Worm (Caenorhabditis elegans) whole organism, late embryonic: ENCODE measurements around the gene C41H7.2.

Experiments
- C08G9.2 ChIP-seq: sonication (generic microtip); optimal IDR thresholded peaks from 2 replicates; lab custom pipeline; 2016; ENCODE audit warnings: mild to moderate bottlenecking, missing genetic modification characterization, moderate library complexity, missing compliant biosample characterization
- T23F11.4 ChIP-seq: fragments of 200-800 bp; sonication (Bioruptor generic); optimal IDR thresholded peaks from 2 replicates; lab custom pipeline; 2018; ENCODE audit warnings: mild to moderate bottlenecking, missing genetic modification characterization, missing compliant biosample characterization
- Y22D7AL.16 ChIP-seq: sonication (generic microtip); optimal IDR thresholded peaks from 2 replicates; lab custom pipeline; 2016; ENCODE audit warnings: missing genetic modification characterization, missing compliant biosample characterization
- ceh-18 ChIP-seq: sonication (generic microtip); optimal IDR thresholded peaks from 2 replicates; lab custom pipeline; 2016; ENCODE audit warnings: missing genetic modification characterization, missing compliant biosample characterization
- ceh-19 ChIP-seq: fragments of 200-800 bp; sonication (Bioruptor generic); optimal IDR thresholded peaks from 2 replicates; lab custom pipeline; 2018; ENCODE audit warnings: mild to moderate bottlenecking, missing genetic modification characterization, missing compliant biosample characterization
- ceh-2 ChIP-seq: sonication (generic microtip); optimal IDR thresholded peaks from 2 replicates; lab custom pipeline; 2016; ENCODE audit warnings: missing genotype, missing genetic modification characterization, missing compliant biosample characterization
- ceh-22 ChIP-seq: sonication (generic microtip); optimal IDR thresholded peaks from 2 replicates; lab custom pipeline; 2017; ENCODE audit warnings: missing biosample characterization, missing genetic modification characterization
- ceh-30 ChIP-seq: fragments of 150-350 bp; optimal IDR thresholded peaks from 2 replicates; lab custom pipeline; 2014; ENCODE audit warnings: missing biosample characterization, missing genetic modification characterization
- ceh-31 ChIP-seq: sonication (generic microtip); optimal IDR thresholded peaks from 2 replicates; lab custom pipeline; 2016; ENCODE audit warnings: missing genetic modification characterization, missing compliant biosample characterization
- ceh-45 ChIP-seq: fragments of 200-800 bp; sonication (Bioruptor generic); IDR thresholded peaks from 2 replicates; pipeline ENCODE4 v1.3.6; 2022; ENCODE audit warnings: missing genetic modification reagents, missing genetic modification characterization, missing compliant biosample characterization
- ceh-6 ChIP-seq: fragments of 200-800 bp; sonication (Bioruptor generic); optimal IDR thresholded peaks from 2 replicates; lab custom pipeline; 2018; ENCODE audit warnings: mild to moderate bottlenecking, missing genetic modification characterization, missing compliant biosample characterization
- ceh-9 ChIP-seq: sonication (generic microtip); optimal IDR thresholded peaks from 2 replicates; lab custom pipeline; 2016; ENCODE audit warnings: mild to moderate bottlenecking, missing genetic modification characterization, inconsistent platforms, missing compliant biosample characterization
- dmd-4 ChIP-seq: sonication (generic microtip); optimal IDR thresholded peaks from 2 replicates; lab custom pipeline; 2016; ENCODE audit warnings: borderline replicate concordance, missing genetic modification characterization, missing compliant biosample characterization
- dve-1 ChIP-seq: sonication (generic microtip); optimal IDR thresholded peaks from 2 replicates; lab custom pipeline; 2017; ENCODE audit warnings: antibody characterized with exemption, mild to moderate bottlenecking, missing genetic modification characterization, missing compliant biosample characterization
- elt-2 ChIP-seq: sonication (generic microtip); optimal IDR thresholded peaks from 2 replicates; lab custom pipeline; 2016; ENCODE audit warnings: missing genetic modification reagents, missing genetic modification characterization, missing compliant biosample characterization
- ets-4 ChIP-seq: sonication (generic microtip); optimal IDR thresholded peaks from 2 replicates; lab custom pipeline; 2016; ENCODE audit warnings: missing genetic modification characterization, missing compliant biosample characterization
- eyg-1 ChIP-seq: sonication (generic microtip); optimal IDR thresholded peaks from 2 replicates; lab custom pipeline; 2016; ENCODE audit warnings: missing genotype, missing genetic modification characterization, missing compliant biosample characterization
- fax-1 ChIP-seq: sonication (generic microtip); optimal IDR thresholded peaks from 2 replicates; lab custom pipeline; 2016; ENCODE audit warnings: missing genotype, missing genetic modification characterization, missing compliant biosample characterization
- fkh-10 ChIP-seq: fragments of 150-350 bp; optimal IDR thresholded peaks from 2 replicates; lab custom pipeline; 2014; ENCODE audit warnings: missing biosample characterization, missing genetic modification reagents, missing genetic modification characterization
- fkh-6 ChIP-seq: sonication (generic microtip); optimal IDR thresholded peaks from 2 replicates; lab custom pipeline; 2016; ENCODE audit warnings: missing genetic modification characterization, missing compliant biosample characterization
- hlh-15 ChIP-seq: sonication (generic microtip); optimal IDR thresholded peaks from 2 replicates; lab custom pipeline; 2016; ENCODE audit warnings: missing genetic modification characterization, missing compliant biosample characterization
- hlh-6 ChIP-seq: sonication (generic microtip); optimal IDR thresholded peaks from 2 replicates; lab custom pipeline; 2016; ENCODE audit warnings: missing genotype, missing genetic modification characterization, missing compliant biosample characterization
- hlh-8 ChIP-seq: sonication (generic microtip); optimal IDR thresholded peaks from 2 replicates; lab custom pipeline; 2016; ENCODE audit warnings: missing genotype, missing genetic modification characterization, missing compliant biosample characterization
- lim-6 ChIP-seq: sonication (generic microtip); optimal IDR thresholded peaks from 2 replicates; lab custom pipeline; 2016; ENCODE audit warnings: missing genetic modification characterization, missing compliant biosample characterization
- madf-2 ChIP-seq: sonication (generic microtip); optimal IDR thresholded peaks from 2 replicates; lab custom pipeline; 2017; ENCODE audit warnings: missing genetic modification characterization, missing compliant biosample characterization
- mec-3 ChIP-seq: sonication (generic microtip); optimal IDR thresholded peaks from 2 replicates; lab custom pipeline; 2016; ENCODE audit warnings: borderline replicate concordance, missing genetic modification characterization, missing compliant biosample characterization
- nfya-1 ChIP-seq: sonication (generic microtip); optimal IDR thresholded peaks from 2 replicates; lab custom pipeline; 2017; ENCODE audit warnings: missing genetic modification characterization, mild to moderate bottlenecking, missing compliant biosample characterization, antibody characterized with exemption, moderate library complexity
- npax-4 ChIP-seq: sonication (generic microtip); optimal IDR thresholded peaks from 2 replicates; lab custom pipeline; 2016; ENCODE audit warnings: missing genetic modification characterization, missing compliant biosample characterization
- pat-9 ChIP-seq: fragments of 200-800 bp; sonication (Bioruptor generic); optimal IDR thresholded peaks from 2 replicates; lab custom pipeline; 2018; ENCODE audit warnings: mild to moderate bottlenecking, missing genetic modification characterization, moderate library complexity, missing compliant biosample characterization
- pha-4 ChIP-seq: fragments of 150-350 bp; optimal IDR thresholded peaks from 2 replicates; lab custom pipeline; 2018; ENCODE audit warnings: missing biosample characterization, missing genetic modification reagents, missing genetic modification characterization
- pqm-1 ChIP-seq: sonication (generic microtip); optimal IDR thresholded peaks from 2 replicates; lab custom pipeline; 2016; ENCODE audit warnings: missing genetic modification characterization, missing compliant biosample characterization
- pros-1 ChIP-seq: fragments of 150-350 bp; optimal IDR thresholded peaks from 2 replicates; lab custom pipeline; 2014; ENCODE audit warnings: missing biosample characterization, missing genetic modification reagents, missing genetic modification characterization
- ref-2 ChIP-seq: sonication (generic microtip); optimal IDR thresholded peaks from 2 replicates; lab custom pipeline; 2016; ENCODE audit warnings: missing genetic modification characterization, missing compliant biosample characterization
- rnt-1 ChIP-seq: sonication (generic microtip); optimal IDR thresholded peaks from 2 replicates; lab custom pipeline; 2016; ENCODE audit warnings: missing genetic modification characterization, missing compliant biosample characterization
- sdc-2 ChIP-seq: sonication (generic microtip); optimal IDR thresholded peaks from 2 replicates; lab custom pipeline; 2016; ENCODE audit warnings: missing genotype, missing genetic modification characterization, missing compliant biosample characterization
- syd-9 ChIP-seq: sonication (generic microtip); optimal IDR thresholded peaks from 2 replicates; lab custom pipeline; 2016; ENCODE audit warnings: mild to moderate bottlenecking, missing genetic modification characterization, moderate library complexity, missing compliant biosample characterization
- unc-3 ChIP-seq, 2 experiments: fragments of 200-800 bp in 1 of 2; sonication (Bioruptor generic) in 1 of 2; sonication (generic microtip) in 1 of 2; conservative IDR thresholded peaks in 1 of 2; optimal IDR thresholded peaks in 1 of 2; 2 replicates each; pipeline versions ENCODE4 v1.3.6 to Lab custom; 2016 to 2022; ENCODE audit warnings: missing compliant biosample characterization in 2 of 2, missing genetic modification characterization in 2 of 2, missing genetic modification reagents in 1 of 2
- unc-55 ChIP-seq: sonication (generic microtip); optimal IDR thresholded peaks from 2 replicates; lab custom pipeline; 2017; ENCODE audit warnings: missing biosample characterization, missing genetic modification reagents, missing genetic modification characterization
- unc-86 ChIP-seq: sonication (generic microtip); optimal IDR thresholded peaks from 2 replicates; lab custom pipeline; 2016; ENCODE audit warnings: missing genetic modification characterization, missing compliant biosample characterization
- ztf-16 ChIP-seq: sonication (generic microtip); optimal IDR thresholded peaks from 2 replicates; lab custom pipeline; 2017; ENCODE audit warnings: missing genetic modification characterization, missing compliant biosample characterization

The C41H7.2 gene

DNA sequence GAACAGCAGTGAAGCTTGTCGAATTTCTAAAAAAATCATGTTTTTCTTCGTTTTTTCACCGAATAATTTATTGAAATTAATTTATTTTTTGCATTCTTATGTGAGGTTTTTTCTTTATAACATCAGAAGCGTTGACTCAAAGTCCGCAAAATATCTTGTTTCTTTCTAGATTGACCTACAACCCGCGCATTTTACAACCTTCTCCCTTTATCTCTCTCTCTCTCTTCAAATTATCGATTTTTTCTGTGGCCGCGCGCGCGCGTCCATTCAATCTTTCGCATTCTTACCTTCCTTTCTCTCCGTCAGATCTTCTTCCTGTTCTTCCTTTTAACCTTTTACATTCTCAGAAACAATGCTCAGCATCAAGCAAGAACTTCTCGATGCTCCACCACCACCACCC lies 9.1 kb upstream of the C41H7.2 start, which contains the start of gene lido-12:
Gene lido-12, plus strand, starts transcription at position 301 of the 400 bp plus-strand sequence.
- no peak for TF ChIP-seq unc-3 (GFP tag; conservative IDR thresholded peaks at IDR 0.05; lab: Robert Waterston, UW)
- no peak for TF ChIP-seq unc-3 (tag; optimal IDR thresholded peaks at IDR 0.05; lab: Kevin White, UChicago)
- TF ChIP-seq fax-1 (tag; lab: Kevin White, UChicago), result no peak
- TF ChIP-seq, all 69 proteins: peak for 0

DNA sequence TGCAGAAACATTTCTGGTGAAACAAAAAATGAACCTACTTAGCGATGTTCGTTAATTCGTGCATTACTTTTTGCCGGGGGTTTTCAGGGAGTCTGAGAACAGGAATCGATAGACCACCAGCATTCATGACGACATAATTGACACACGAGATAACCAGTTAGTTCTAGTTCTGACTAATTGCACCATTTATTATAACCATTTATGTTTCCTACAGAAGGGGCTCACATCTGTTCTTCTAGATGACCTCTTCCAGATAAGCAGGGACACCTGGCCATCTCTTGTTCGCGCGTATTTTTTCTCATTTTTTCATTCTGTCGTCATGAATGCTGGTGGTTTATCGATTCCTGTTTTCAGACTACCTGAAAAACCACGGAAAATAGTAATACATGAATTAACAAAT lies 6.2 kb upstream of the C41H7.2 start, which contains the start of gene sdz-5:
Gene sdz-5, plus strand, starts transcription at position 301 of the 400 bp plus-strand sequence.
- TF ChIP-seq npax-4 (tag; lab: Kevin White, UChicago), result no peak
- TF ChIP-seq elt-2, result no peak
- no peak for TF ChIP-seq Y22D7AL.16 (tag; lab: Kevin White, UChicago)
- no peak for TF ChIP-seq ceh-31
- TF ChIP-seq pha-4 (tag; lab: Kevin White, UChicago), result no peak
- no peak for TF ChIP-seq madf-2 (tag; lab: Kevin White, UChicago)
- no peak for TF ChIP-seq unc-55 (GFP tag; lab: Kevin White, UChicago)
- no peak for TF ChIP-seq ceh-30
- no peak for TF ChIP-seq fkh-6 (tag; lab: Kevin White, UChicago)
- TF ChIP-seq hlh-6, result no peak
- TF ChIP-seq ceh-45 (GFP tag; lab: Robert Waterston, UW), result no peak
- TF ChIP-seq ref-2 (tag; lab: Kevin White, UChicago), result no peak
- TF ChIP-seq mec-3, result no peak
- TF ChIP-seq ceh-9, result no peak
- no peak for TF ChIP-seq dve-1 (tag; lab: Kevin White, UChicago)
- TF ChIP-seq pqm-1 (tag; lab: Kevin White, UChicago), result no peak
- no peak for TF ChIP-seq ceh-22 (tag; lab: Kevin White, UChicago)

DNA sequence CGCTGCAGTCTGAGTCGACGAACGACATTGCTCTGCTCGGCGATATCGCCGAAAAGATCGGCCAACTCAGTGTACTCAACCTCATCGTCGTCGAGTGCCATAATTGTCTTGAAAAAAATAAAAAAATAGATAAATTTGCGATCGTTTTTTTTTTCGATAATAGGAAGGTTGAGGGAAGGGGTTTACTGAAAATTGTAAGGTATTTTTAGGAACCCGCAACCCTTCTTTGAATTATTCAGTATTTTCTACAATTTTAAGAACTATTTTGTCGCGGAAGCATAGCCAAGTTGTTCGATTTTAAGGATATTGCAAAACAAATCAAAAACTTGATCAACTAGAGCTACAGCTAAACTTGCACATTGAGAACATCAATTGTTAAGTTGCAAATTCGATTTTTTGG lies 2.5 kb upstream of the C41H7.2 start, which contains the start of gene C41H7.9:
Gene C41H7.9, minus strand, starts transcription at position 101 of the 400 bp plus-strand sequence.
- TF ChIP-seq lim-6 (tag; lab: Kevin White, UChicago), result no peak
- no peak for TF ChIP-seq ceh-19
- no peak for TF ChIP-seq ets-4 (tag; lab: Kevin White, UChicago)
- TF ChIP-seq fkh-6 (tag; lab: Kevin White, UChicago), result no peak
- TF ChIP-seq ceh-31, result no peak
- TF ChIP-seq ceh-18 (tag; lab: Kevin White, UChicago), result no peak
- no peak for TF ChIP-seq ceh-2 (tag; lab: Kevin White, UChicago)
- TF ChIP-seq hlh-15 (tag; lab: Kevin White, UChicago), result no peak
- no peak for TF ChIP-seq madf-2 (tag; lab: Kevin White, UChicago)
- TF ChIP-seq Y22D7AL.16 (tag; lab: Kevin White, UChicago), result no peak
- TF ChIP-seq unc-86 (tag; lab: Kevin White, UChicago), result no peak
- TF ChIP-seq rnt-1 (tag; lab: Kevin White, UChicago), result no peak
- no peak for TF ChIP-seq syd-9 (tag; lab: Kevin White, UChicago)
- no peak for TF ChIP-seq pat-9
- no peak for TF ChIP-seq hlh-6
- no peak for TF ChIP-seq sdc-2 (tag; lab: Kevin White, UChicago)

DNA sequence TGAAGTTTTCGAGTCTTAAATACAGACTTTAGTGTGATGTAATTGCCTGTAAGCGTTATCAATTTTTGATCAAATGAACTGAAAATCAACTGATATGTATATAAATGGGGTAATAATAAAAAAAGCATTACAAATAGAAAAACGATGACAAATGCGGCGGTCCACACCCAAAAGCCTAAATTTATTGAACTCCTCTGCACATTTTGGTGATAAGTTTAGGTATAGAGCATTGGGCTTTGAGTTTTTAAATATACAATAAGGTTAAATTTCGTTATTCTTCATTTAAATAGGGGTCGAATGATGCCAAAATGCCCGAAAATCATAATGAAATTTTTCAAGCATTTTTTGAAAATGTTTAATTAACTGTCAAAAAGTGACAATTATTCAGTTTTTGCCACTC lies 5.2 kb downstream of the C41H7.2 start, which contains the start of gene clec-3:
Gene clec-3, minus strand, starts transcription at position 101 of the 400 bp plus-strand sequence.
- no peak for TF ChIP-seq ceh-30
- no peak for TF ChIP-seq ceh-6
- no peak for TF ChIP-seq pros-1
- TF ChIP-seq fkh-10 (GFP tag; lab: Kevin White, UChicago), result no peak
- no peak for TF ChIP-seq dmd-4
- TF ChIP-seq hlh-8, result no peak
- TF ChIP-seq eyg-1, result no peak
- no peak for TF ChIP-seq unc-55 (GFP tag; lab: Kevin White, UChicago)
- no peak for TF ChIP-seq nfya-1 (tag; lab: Kevin White, UChicago)
- no peak for TF ChIP-seq C08G9.2 (tag; lab: Kevin White, UChicago)
- no peak for TF ChIP-seq ceh-22 (tag; lab: Kevin White, UChicago)
- no peak for TF ChIP-seq ztf-16 (tag; lab: Kevin White, UChicago)
- no peak for TF ChIP-seq T23F11.4 (GFP tag; lab: Kevin White, UChicago)
